Worm (Caenorhabditis elegans) whole organism, L1 larva: ENCODE data around the gene hum-2.
A peak's percentile ranks its signal among the peaks of the same experiment; 100 is the strongest.

ENCODE experiments used
- C16A3.4 ChIP-seq: fragments of 150-350 bp; optimal IDR thresholded peaks from 2 replicates; lab custom pipeline; 2014; ENCODE audit warnings: missing biosample characterization, missing genetic modification characterization
- C34B4.2 ChIP-seq: sonication (generic microtip); optimal IDR thresholded peaks from 2 replicates; lab custom pipeline; 2017; ENCODE audit warnings: mild to moderate bottlenecking, missing genetic modification characterization, missing compliant biosample characterization
- aha-1 ChIP-seq: fragments of 150-350 bp; optimal IDR thresholded peaks from 2 replicates; lab custom pipeline; 2014; ENCODE audit warnings: missing biosample characterization, missing genetic modification characterization
- alr-1 ChIP-seq: fragments of 200-800 bp; sonication (Bioruptor generic); optimal IDR thresholded peaks from 2 replicates; lab custom pipeline; 2018; ENCODE audit warnings: borderline replicate concordance, mild to moderate bottlenecking, missing genetic modification characterization, missing compliant biosample characterization
- aly-2 ChIP-seq: fragments of 150-350 bp; optimal IDR thresholded peaks from 2 replicates; lab custom pipeline; 2014; ENCODE audit warnings: missing biosample characterization, missing genetic modification characterization
- ama-1 ChIP-seq: fragments of 150-350 bp; optimal IDR thresholded peaks from 2 replicates; lab custom pipeline; 2014
- blmp-1 ChIP-seq: fragments of 150-350 bp; optimal IDR thresholded peaks from 2 replicates; lab custom pipeline; 2014; ENCODE audit warnings: missing biosample characterization, missing genetic modification characterization
- ceh-63 ChIP-seq: fragments of 200-800 bp; sonication (Bioruptor generic); optimal IDR thresholded peaks from 2 replicates; lab custom pipeline; 2018; ENCODE audit warnings: mild to moderate bottlenecking, missing genetic modification characterization, missing compliant biosample characterization
- ceh-8 ChIP-seq: fragments of 200-800 bp; sonication (Bioruptor generic); optimal IDR thresholded peaks from 2 replicates; lab custom pipeline; 2018; ENCODE audit warnings: mild to moderate bottlenecking, missing genetic modification characterization, moderate library complexity, missing compliant biosample characterization
- ceh-82 ChIP-seq, 3 experiments: fragments of 150-350 bp in 1 of 3; sonication (generic microtip) in 2 of 3; optimal IDR thresholded peaks; 2 replicates each; lab custom pipeline; 2014 to 2017; ENCODE audit warnings: missing biosample characterization in 3 of 3, missing genetic modification characterization in 3 of 3
- ces-1 ChIP-seq: fragments of 150-350 bp; optimal IDR thresholded peaks from 2 replicates; lab custom pipeline; 2014; ENCODE audit warnings: missing biosample characterization, missing genetic modification reagents, missing genetic modification characterization
- dpl-1 ChIP-seq, 3 experiments: fragments of 150-350 bp in 2 of 3; sonication (generic microtip) in 1 of 3; optimal IDR thresholded peaks; 2 replicates each; lab custom pipeline; 2014 to 2017; ENCODE audit warnings: missing biosample characterization in 3 of 3, missing genetic modification characterization in 3 of 3, missing genetic modification reagents in 3 of 3
- efl-1 ChIP-seq, 4 experiments: fragments of 150-350 bp; optimal IDR thresholded peaks in 3 of 4; peaks in 1 of 4; 1 replicate in 1 of 4; 2 replicates in 3 of 4; lab custom pipeline; 2014; ENCODE audit warnings: missing biosample characterization in 2 of 4, missing genetic modification characterization in 2 of 4, missing genetic modification reagents in 2 of 4
- efl-3 ChIP-seq: fragments of 200-800 bp; sonication (Bioruptor generic); optimal IDR thresholded peaks from 2 replicates; lab custom pipeline; 2018; ENCODE audit warnings: mild to moderate bottlenecking, missing genetic modification characterization, missing compliant biosample characterization
- egl-13 ChIP-seq: sonication (generic microtip); optimal IDR thresholded peaks from 2 replicates; lab custom pipeline; 2016; ENCODE audit warnings: missing genotype, missing genetic modification reagents, missing genetic modification characterization, missing compliant biosample characterization
- egl-27 ChIP-seq, 2 experiments: fragments of 150-350 bp in 1 of 2; sonication (generic microtip); optimal IDR thresholded peaks; 3 replicates each; lab custom pipeline; 2017 to 2018; ENCODE audit warnings: missing biosample characterization in 2 of 2, missing genetic modification characterization in 2 of 2, missing genetic modification reagents in 2 of 2
- elt-2 ChIP-seq: sonication (generic microtip); optimal IDR thresholded peaks from 2 replicates; lab custom pipeline; 2016; ENCODE audit warnings: missing genetic modification characterization, mild to moderate bottlenecking, inconsistent platforms, missing compliant biosample characterization, missing genetic modification reagents
- ets-5 ChIP-seq: fragments of 200-800 bp; sonication (Bioruptor generic); IDR thresholded peaks from 2 replicates; pipeline ENCODE4 v1.3.6; 2022; ENCODE audit warnings: missing genetic modification characterization, missing compliant biosample characterization
- fkh-10 ChIP-seq: sonication (generic microtip); optimal IDR thresholded peaks from 2 replicates; lab custom pipeline; 2017; ENCODE audit warnings: missing biosample characterization, missing genetic modification reagents, missing genetic modification characterization
- fkh-4 ChIP-seq: sonication (generic microtip); optimal IDR thresholded peaks from 2 replicates; lab custom pipeline; 2016; ENCODE audit warnings: missing compliant biosample characterization, missing genetic modification characterization, borderline replicate concordance
- fkh-8 ChIP-seq: sonication (generic microtip); optimal IDR thresholded peaks from 2 replicates; lab custom pipeline; 2016; ENCODE audit warnings: mild to moderate bottlenecking, missing genetic modification characterization, missing compliant biosample characterization
- hlh-4 ChIP-seq: sonication (generic microtip); optimal IDR thresholded peaks from 2 replicates; lab custom pipeline; 2016; ENCODE audit warnings: mild to moderate bottlenecking, missing genetic modification characterization, missing compliant biosample characterization
- irx-1 ChIP-seq: sonication (generic microtip); optimal IDR thresholded peaks from 2 replicates; lab custom pipeline; 2016; ENCODE audit warnings: missing genetic modification characterization, missing compliant biosample characterization
- isw-1 ChIP-seq: fragments of 200-800 bp; sonication (Bioruptor generic); IDR thresholded peaks from 2 replicates; pipeline ENCODE4 v1.3.6; 2022; ENCODE audit warnings: missing genetic modification characterization, missing compliant biosample characterization
- jun-1 ChIP-seq: fragments of 150-350 bp; optimal IDR thresholded peaks from 2 replicates; lab custom pipeline; 2014; ENCODE audit warnings: missing biosample characterization, missing genetic modification reagents, missing genetic modification characterization
- lin-13 ChIP-seq: fragments of 150-350 bp; optimal IDR thresholded peaks from 2 replicates; lab custom pipeline; 2014; ENCODE audit warnings: missing biosample characterization, missing genetic modification reagents, missing genetic modification characterization
- lin-15B ChIP-seq: fragments of 150-350 bp; sonication (generic microtip); optimal IDR thresholded peaks from 3 replicates; lab custom pipeline; 2014; ENCODE audit warnings: missing biosample characterization, missing genetic modification characterization
- lin-35 ChIP-seq, 2 experiments: fragments of 150-350 bp; optimal IDR thresholded peaks; 2 replicates each; lab custom pipeline; 2014; ENCODE audit warnings: missing biosample characterization in 2 of 2, missing genetic modification characterization in 2 of 2, missing genetic modification reagents in 2 of 2
- lin-39 ChIP-seq: fragments of 150-350 bp; optimal IDR thresholded peaks from 2 replicates; lab custom pipeline; 2014; ENCODE audit warnings: missing biosample characterization, missing genetic modification reagents, missing genetic modification characterization
- lir-3 ChIP-seq: sonication (generic microtip); optimal IDR thresholded peaks from 2 replicates; lab custom pipeline; 2016; ENCODE audit warnings: mild to moderate bottlenecking, missing genetic modification characterization, moderate library complexity, missing compliant biosample characterization; ENCODE audit not compliant: poor library complexity
- lsy-2 ChIP-seq, 2 experiments: fragments of 150-350 bp; optimal IDR thresholded peaks; 2 replicates each; lab custom pipeline; 2014; ENCODE audit warnings: missing biosample characterization in 2 of 2, missing genetic modification characterization in 2 of 2
- mab-9 ChIP-seq: fragments of 200-800 bp; sonication (Bioruptor generic); IDR thresholded peaks from 2 replicates; pipeline ENCODE4 v1.3.6; 2022; ENCODE audit warnings: missing genetic modification reagents, missing genetic modification characterization, missing compliant biosample characterization
- mep-1 ChIP-seq: fragments of 150-350 bp; optimal IDR thresholded peaks from 2 replicates; lab custom pipeline; 2014; ENCODE audit warnings: missing biosample characterization, missing genetic modification characterization
- nhr-12 ChIP-seq: sonication (generic microtip); optimal IDR thresholded peaks from 2 replicates; lab custom pipeline; 2017; ENCODE audit warnings: missing biosample characterization, missing genetic modification characterization
- nhr-20 ChIP-seq: sonication (generic microtip); optimal IDR thresholded peaks from 2 replicates; lab custom pipeline; 2016; ENCODE audit warnings: mild to moderate bottlenecking, missing genetic modification characterization, missing compliant biosample characterization
- nhr-237 ChIP-seq: fragments of 150-350 bp; optimal IDR thresholded peaks from 2 replicates; lab custom pipeline; 2014; ENCODE audit warnings: missing biosample characterization, missing genetic modification characterization
- nhr-84 ChIP-seq: sonication (generic microtip); optimal IDR thresholded peaks from 2 replicates; lab custom pipeline; 2017; ENCODE audit warnings: missing biosample characterization, missing genetic modification characterization
- pag-3 ChIP-seq: sonication (generic microtip); optimal IDR thresholded peaks from 2 replicates; lab custom pipeline; 2017; ENCODE audit warnings: missing genetic modification characterization, mild to moderate bottlenecking, missing compliant biosample characterization, antibody characterized with exemption, borderline replicate concordance; ENCODE audit not compliant: insufficient read depth
- pax-3 ChIP-seq: fragments of 200-800 bp; sonication (Bioruptor generic); optimal IDR thresholded peaks from 2 replicates; lab custom pipeline; 2018; ENCODE audit warnings: mild to moderate bottlenecking, missing genetic modification characterization, moderate library complexity, missing compliant biosample characterization
- pqm-1 ChIP-seq: sonication (generic microtip); optimal IDR thresholded peaks from 3 replicates; lab custom pipeline; 2017; ENCODE audit warnings: missing biosample characterization, missing genetic modification characterization
- snpc-4 ChIP-seq: fragments of 150-350 bp; optimal IDR thresholded peaks from 2 replicates; lab custom pipeline; 2014; ENCODE audit warnings: missing biosample characterization, missing genetic modification characterization
- sup-37 ChIP-seq: fragments of 200-800 bp; sonication (Bioruptor generic); optimal IDR thresholded peaks from 2 replicates; lab custom pipeline; 2018; ENCODE audit warnings: mild to moderate bottlenecking, missing genetic modification characterization, missing compliant biosample characterization
- swsn-7 ChIP-seq: sonication (generic microtip); optimal IDR thresholded peaks from 2 replicates; lab custom pipeline; 2016; ENCODE audit warnings: missing genetic modification characterization, missing compliant biosample characterization
- tbx-2 ChIP-seq: sonication (generic microtip); optimal IDR thresholded peaks from 2 replicates; lab custom pipeline; 2016; ENCODE audit warnings: missing genetic modification characterization, missing compliant biosample characterization
- unc-130 ChIP-seq: fragments of 150-350 bp; optimal IDR thresholded peaks from 2 replicates; lab custom pipeline; 2017; ENCODE audit warnings: missing biosample characterization, missing genetic modification characterization, inconsistent platforms
- unc-30 ChIP-seq: sonication (generic microtip); optimal IDR thresholded peaks from 2 replicates; lab custom pipeline; 2017; ENCODE audit warnings: missing biosample characterization, missing genetic modification characterization
- unc-62 ChIP-seq: fragments of 150-350 bp; optimal IDR thresholded peaks from 2 replicates; lab custom pipeline; 2014; ENCODE audit warnings: missing biosample characterization, missing genetic modification reagents, missing genetic modification characterization
- unc-98 ChIP-seq: fragments of 200-800 bp; sonication (Bioruptor generic); IDR thresholded peaks from 2 replicates; pipeline ENCODE4 v1.3.6; 2022; ENCODE audit warnings: missing genetic modification characterization, missing compliant biosample characterization
- vab-15 ChIP-seq: sonication (generic microtip); optimal IDR thresholded peaks from 2 replicates; lab custom pipeline; 2017; ENCODE audit warnings: missing genotype, mild to moderate bottlenecking, missing genetic modification characterization, missing compliant biosample characterization
- xbp-1 ChIP-seq: sonication (generic microtip); optimal IDR thresholded peaks from 2 replicates; lab custom pipeline; 2016; ENCODE audit warnings: missing genetic modification characterization, missing compliant biosample characterization
- zag-1 ChIP-seq: fragments of 150-350 bp; optimal IDR thresholded peaks from 2 replicates; lab custom pipeline; 2014; ENCODE audit warnings: missing biosample characterization, missing genetic modification characterization
- ztf-11 ChIP-seq, 2 experiments: sonication (generic microtip); optimal IDR thresholded peaks; 2 replicates each; lab custom pipeline; 2016 to 2017; ENCODE audit warnings: missing genetic modification characterization in 2 of 2, missing biosample characterization in 1 of 2, missing compliant biosample characterization in 1 of 2
- ztf-4 ChIP-seq: fragments of 150-350 bp; optimal IDR thresholded peaks from 2 replicates; lab custom pipeline; 2014; ENCODE audit warnings: missing biosample characterization, missing genetic modification characterization

The hum-2 gene

DNA sequence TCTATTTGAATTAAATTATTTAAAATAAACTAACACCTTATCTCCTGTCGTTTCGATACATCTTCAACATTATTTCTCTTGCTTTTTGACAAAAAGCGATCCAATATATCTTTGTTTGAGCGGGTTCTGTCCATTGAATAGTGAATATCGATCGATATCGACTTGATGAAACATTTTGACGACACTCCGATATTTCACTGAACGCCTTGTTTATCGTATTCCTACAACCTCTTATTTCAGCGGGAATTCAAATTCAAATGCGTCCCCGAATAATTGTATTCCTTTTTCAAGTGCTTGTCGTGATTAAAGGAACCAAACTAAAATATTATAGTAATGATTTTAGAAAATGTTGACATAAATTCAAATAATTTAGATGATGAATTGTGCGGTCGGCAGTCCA, 39.2 kb upstream of the hum-2 start, which contains the start of the genes K07B1.7 and try-5 (continued):
- TF ChIP-seq C34B4.2 (tag; lab: Kevin White, UChicago) (no peak), nhr-20 (tag; lab: Kevin White, UChicago) (peak; percentile 68), xbp-1 (tag; lab: Kevin White, UChicago) (peak; percentile 68), ama-1 (lab: Kevin White, UChicago) (peak; percentile 10), nhr-237 (tag; lab: Kevin White, UChicago) (no peak), tbx-2 (tag; lab: Kevin White, UChicago) (peak; percentile 58), ztf-4 (no peak), egl-27 (tag; optimal IDR thresholded peaks at IDR 0.05; lab: Kevin White, UChicago) (no peak), lir-3 (no peak), pax-3 (no peak), hlh-4 (tag; lab: Kevin White, UChicago) (no peak), dpl-1 (GFP tag; optimal IDR thresholded peaks at IDR 0.05; lab: Kevin White, UChicago) (peak; percentile 96 to 98 (median 96)), lin-35 (GFP tag; optimal IDR thresholded peaks at IDR 0.05; lab: Kevin White, UChicago) (peak; percentile 99), fkh-10 (no peak), aha-1 (tag; lab: Kevin White, UChicago) (no peak), unc-62 (no peak), mep-1 (tag; lab: Kevin White, UChicago) (peak; percentile 67), mab-9 (GFP tag; lab: Robert Waterston, UW) (no peak), nhr-84 (tag; lab: Kevin White, UChicago) (no peak), jun-1 (tag; lab: Kevin White, UChicago) (peak; percentile 12), efl-3 (GFP tag; lab: Kevin White, UChicago) (no peak), lin-13 (GFP tag; lab: Kevin White, UChicago) (peak; percentile 61), snpc-4 (tag; lab: Kevin White, UChicago) (no peak), ceh-63 (GFP tag; lab: Kevin White, UChicago) (no peak), fkh-4 (no peak), ceh-8 (GFP tag; lab: Kevin White, UChicago) (peak; percentile 34), unc-98 (GFP tag; lab: Robert Waterston, UW) (no peak), vab-15 (no peak), ceh-82 (tag; optimal IDR thresholded peaks at IDR 0.05; lab: Kevin White, UChicago) (peak; percentile 45 to 72 (median 65)), irx-1 (tag; lab: Kevin White, UChicago) (peak; percentile 8), lsy-2 (tag; optimal IDR thresholded peaks at IDR 0.05; lab: Kevin White, UChicago) (peak; percentile 70 to 90), ets-5 (GFP tag; lab: Robert Waterston, UW) (no peak), ztf-11 (tag; optimal IDR thresholded peaks at IDR 0.05; lab: Kevin White, UChicago) (no peak), efl-1 (optimal IDR thresholded peaks at IDR 0.05; lab: Kevin White, UChicago) (peak; percentile 91 to 96), efl-1 (GFP tag; optimal IDR thresholded peaks at IDR 0.05 in 1 of 2; lab: Kevin White, UChicago) (peak; percentile 97 to 99), C16A3.4 (peak; percentile 82), aly-2 (no peak), elt-2 (tag; lab: Kevin White, UChicago) (no peak), fkh-8 (tag; lab: Kevin White, UChicago) (peak; percentile 43), ces-1 (GFP tag; lab: Kevin White, UChicago) (no peak), blmp-1 (tag; lab: Kevin White, UChicago) (peak; percentile 64), nhr-12 (no peak), lin-39 (tag; lab: Kevin White, UChicago) (no peak), isw-1 (GFP tag; lab: Robert Waterston, UW) (peak; percentile 39), unc-30 (no peak), lin-15B (peak; percentile 24), zag-1 (no peak), unc-130 (tag; lab: Kevin White, UChicago) (no peak), pqm-1 (tag; lab: Kevin White, UChicago) (no peak), alr-1 (tag; lab: Kevin White, UChicago) (no peak), egl-13 (tag; lab: Kevin White, UChicago) (peak; percentile 25), pag-3 (no peak), sup-37 (GFP tag; lab: Kevin White, UChicago) (no peak), swsn-7 (tag; lab: Kevin White, UChicago) (peak; percentile 56)
